Worm (Caenorhabditis elegans): ENCODE results near the gene emb-1.
A peak's percentile ranks its signal among the peaks of the same experiment; 100 is the strongest.

Gene emb-1

ce11 chrIII:5202641-5203040 is 29.4 kb downstream of the emb-1 start:
- TF ChIP-seq tbx-8 (GFP tag; optimal IDR thresholded peaks at IDR 0.05) (no peak), snpc-4 (tag; optimal IDR thresholded peaks at IDR 0.05) (no peak), sptf-1 (tag; optimal IDR thresholded peaks at IDR 0.05) (no peak), ceh-83 (GFP tag; optimal IDR thresholded peaks at IDR 0.05) (no peak), ceh-43 (GFP tag; optimal IDR thresholded peaks at IDR 0.05) (no peak), flh-1 (GFP tag; optimal IDR thresholded peaks at IDR 0.05) (no peak), unc-120 (tag; optimal IDR thresholded peaks at IDR 0.05; ENCODE audit: poor library complexity, severe bottlenecking) (peak; percentile 66), lsy-2 (tag; optimal IDR thresholded peaks at IDR 0.05) (no peak), nhr-28 (tag; optimal IDR thresholded peaks at IDR 0.05) (peak; percentile 18), drap-1 (GFP tag; optimal IDR thresholded peaks at IDR 0.05) (no peak), ham-2 (GFP tag; optimal IDR thresholded peaks at IDR 0.05) (peak; percentile 25), unc-62 (GFP tag; optimal IDR thresholded peaks at IDR 0.05) (no peak), unc-39 (tag; optimal IDR thresholded peaks at IDR 0.05) (no peak), nhr-237 (tag; optimal IDR thresholded peaks at IDR 0.05) (peak; percentile 1), pha-4 (tag; optimal IDR thresholded peaks at IDR 0.05) (no peak)

ce11 chrIII:5203310-5203709 is 30.1 kb downstream of the emb-1 start:
- TF ChIP-seq ceh-43 (GFP tag; optimal IDR thresholded peaks at IDR 0.05) (no peak), mls-2 (tag; optimal IDR thresholded peaks at IDR 0.05) (no peak), elt-3 (tag; optimal IDR thresholded peaks at IDR 0.05) (no peak), sptf-1 (tag; optimal IDR thresholded peaks at IDR 0.05) (no peak), lsy-2 (tag; optimal IDR thresholded peaks at IDR 0.05) (no peak), ztf-11 (tag; optimal IDR thresholded peaks at IDR 0.05) (no peak), nhr-2 (tag; optimal IDR thresholded peaks at IDR 0.05) (no peak), unc-62 (GFP tag; optimal IDR thresholded peaks at IDR 0.05) (no peak), bed-3 (GFP tag; optimal IDR thresholded peaks at IDR 0.05) (no peak), nhr-28 (tag; optimal IDR thresholded peaks at IDR 0.05) (no peak), lin-13 (tag; optimal IDR thresholded peaks at IDR 0.05) (no peak), flh-1 (GFP tag; optimal IDR thresholded peaks at IDR 0.05) (no peak), nhr-76 (tag; optimal IDR thresholded peaks at IDR 0.05) (no peak), tbx-8 (GFP tag; optimal IDR thresholded peaks at IDR 0.05) (no peak), ham-2 (GFP tag; optimal IDR thresholded peaks at IDR 0.05) (no peak), unc-120 (tag; optimal IDR thresholded peaks at IDR 0.05; ENCODE audit: poor library complexity, severe bottlenecking) (no peak), drap-1 (GFP tag; optimal IDR thresholded peaks at IDR 0.05) (no peak), M03D4.4 (tag; optimal IDR thresholded peaks at IDR 0.05) (no peak), blmp-1 (tag; optimal IDR thresholded peaks at IDR 0.05) (no peak)

DNA sequence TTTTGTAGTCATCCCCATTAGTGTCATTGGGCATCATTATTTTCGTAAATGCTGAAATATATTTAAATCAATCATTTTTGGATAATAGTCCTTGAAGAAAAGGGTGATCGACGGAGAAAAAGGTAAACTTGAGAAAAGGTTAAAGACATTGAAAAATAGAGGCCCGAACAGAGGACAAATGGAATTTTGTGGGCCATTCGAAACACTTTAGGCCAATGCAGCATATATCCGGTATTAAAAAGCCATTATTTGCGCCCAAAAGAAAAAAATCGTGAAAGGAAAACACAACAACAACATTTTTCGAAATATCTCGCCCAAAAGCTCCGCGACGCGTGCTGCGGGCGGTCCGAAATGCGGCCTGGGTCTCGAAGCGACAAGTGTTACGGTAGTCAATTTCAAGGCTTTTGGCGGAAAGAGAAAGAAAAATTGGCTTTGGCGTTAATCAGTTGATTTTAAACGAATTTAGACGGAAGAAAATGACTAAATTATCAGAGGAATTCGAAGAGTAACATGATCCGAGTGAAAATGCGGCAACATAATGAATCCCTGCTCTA is 33.7 kb downstream of the emb-1 start, which contains the start of gene morc-1:
Gene morc-1 (minus strand): TSS at position 51 of the 554 bp plus-strand sequence.
- TF ChIP-seq zip-8 (tag; optimal IDR thresholded peaks at IDR 0.05) = no peak
- TF ChIP-seq nhr-12 (tag; optimal IDR thresholded peaks at IDR 0.05) = no peak
- TF ChIP-seq nhr-237 (tag; optimal IDR thresholded peaks at IDR 0.05) = no peak
- TF ChIP-seq sem-2 (GFP tag; optimal IDR thresholded peaks at IDR 0.05) = no peak
- TF ChIP-seq hlh-1 (tag; optimal IDR thresholded peaks at IDR 0.05) = no peak
- TF ChIP-seq ceh-39 (tag; optimal IDR thresholded peaks at IDR 0.05) = no peak
- no peak for TF ChIP-seq nhr-28 (tag; optimal IDR thresholded peaks at IDR 0.05)

DNA sequence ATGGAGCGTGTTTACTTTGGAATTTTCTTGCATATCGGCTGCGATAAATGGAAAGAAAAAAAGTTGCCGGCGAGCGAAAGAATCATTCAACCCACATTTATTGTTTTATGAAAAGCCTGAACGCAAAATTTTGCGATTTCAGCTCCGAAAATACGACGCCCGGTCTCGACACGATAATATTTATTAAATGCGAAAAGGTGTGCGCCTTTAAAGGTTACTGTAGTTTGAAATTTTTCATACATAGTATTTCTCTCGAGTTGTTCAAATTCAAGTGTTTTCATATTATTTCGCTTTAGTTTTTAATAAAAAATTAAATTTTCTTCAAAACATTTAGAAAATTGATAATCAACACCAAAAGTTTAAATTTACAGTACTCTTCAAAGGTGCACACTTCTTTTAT is 35.8 kb downstream of the emb-1 start, which contains the start of gene syx-16:
Gene syx-16 (minus strand): TSS at position 118 of the 400 bp plus-strand sequence.
- no peak for TF ChIP-seq ceh-83 (GFP tag; optimal IDR thresholded peaks at IDR 0.05)
- no peak for TF ChIP-seq drap-1 (GFP tag; optimal IDR thresholded peaks at IDR 0.05)
- TF ChIP-seq snpc-4 (tag; optimal IDR thresholded peaks at IDR 0.05) = no peak
- no peak for TF ChIP-seq lin-32 (GFP tag; optimal IDR thresholded peaks at IDR 0.05)
- no peak for TF ChIP-seq nhr-2 (tag; optimal IDR thresholded peaks at IDR 0.05)
- TF ChIP-seq elt-3 (tag; optimal IDR thresholded peaks at IDR 0.05) = no peak
- TF ChIP-seq flh-1 (GFP tag; optimal IDR thresholded peaks at IDR 0.05) = no peak
- no peak for TF ChIP-seq ham-2 (GFP tag; optimal IDR thresholded peaks at IDR 0.05)
- no peak for TF ChIP-seq ces-1 (GFP tag; optimal IDR thresholded peaks at IDR 0.05)

DNA sequence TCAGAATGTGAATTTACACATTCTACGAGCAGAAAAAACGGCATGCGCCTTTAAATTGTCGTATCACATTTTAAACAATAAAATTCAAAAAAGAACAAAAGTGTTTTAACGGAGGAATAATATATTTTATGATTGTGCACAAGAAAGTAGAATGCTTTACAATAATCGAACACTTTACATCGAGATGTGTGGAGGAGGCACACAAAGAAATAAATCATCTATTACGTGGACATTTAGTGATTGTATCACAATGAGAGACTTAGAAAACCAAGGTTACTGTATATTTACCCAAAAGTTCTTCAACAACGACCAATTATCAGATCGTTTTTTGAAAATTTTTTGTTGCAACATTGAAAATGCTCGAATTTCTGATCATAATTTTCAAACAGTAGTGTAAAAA is 37.0 kb downstream of the emb-1 start:
- no peak for TF ChIP-seq mep-1 (tag; optimal IDR thresholded peaks at IDR 0.05)
- no peak for TF ChIP-seq lsy-2 (tag; optimal IDR thresholded peaks at IDR 0.05)
- peak; percentile 25 for TF ChIP-seq unc-62 (GFP tag; optimal IDR thresholded peaks at IDR 0.05)
- no peak for TF ChIP-seq mls-2 (tag; optimal IDR thresholded peaks at IDR 0.05)
- TF ChIP-seq nhr-12 (tag; optimal IDR thresholded peaks at IDR 0.05) = no peak
- no peak for TF ChIP-seq elt-1 (tag; optimal IDR thresholded peaks at IDR 0.05; ENCODE audit: borderline replicate concordance, insufficient read depth)
- TF ChIP-seq ztf-11 (tag; optimal IDR thresholded peaks at IDR 0.05) = no peak
- no peak for TF ChIP-seq unc-120 (tag; optimal IDR thresholded peaks at IDR 0.05; ENCODE audit: poor library complexity, severe bottlenecking)
- TF ChIP-seq mab-5 (tag; optimal IDR thresholded peaks at IDR 0.05) = peak; percentile 53
